Worm (Caenorhabditis elegans): ENCODE data around the gene R13A5.11.

Gene R13A5.11

DNA sequence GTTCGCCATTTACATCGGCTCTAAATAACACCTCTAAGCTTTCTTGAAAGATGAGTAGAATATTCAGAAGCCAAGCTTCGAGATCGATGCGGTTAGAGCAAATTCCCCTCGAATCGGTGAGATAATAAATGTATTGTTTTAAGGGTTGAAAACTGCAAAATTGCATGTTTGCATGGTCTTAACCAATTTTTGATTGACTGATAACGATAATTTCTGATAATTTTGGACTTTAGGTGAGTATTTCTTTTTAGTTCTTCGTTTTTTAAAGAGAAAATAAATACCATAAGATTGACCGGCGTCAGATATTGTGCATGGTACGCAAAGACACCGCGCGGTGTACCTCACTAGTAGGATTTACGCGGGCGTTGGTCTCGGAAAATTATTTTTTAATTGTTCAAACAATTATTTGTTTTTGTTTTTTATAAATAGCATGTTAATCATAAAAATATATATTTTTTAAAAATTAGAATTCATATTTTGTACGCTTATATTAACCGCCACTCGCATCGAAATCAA is 8.9 kb downstream of the R13A5.11 start, which contains the start of gene cup-5:
TSS of gene cup-5 (plus strand) at position 51 of the 516 bp plus-strand sequence.
- no peak for TF ChIP-seq zip-8 (tag; optimal IDR thresholded peaks at IDR 0.05)
- no peak for TF ChIP-seq hlh-1 (tag; optimal IDR thresholded peaks at IDR 0.05)
- peak; percentile 67 for TF ChIP-seq lsy-2 (tag; optimal IDR thresholded peaks at IDR 0.05)
- no peak for TF ChIP-seq drap-1 (GFP tag; optimal IDR thresholded peaks at IDR 0.05)
- TF ChIP-seq bed-3 (GFP tag; optimal IDR thresholded peaks at IDR 0.05) = no peak
- TF ChIP-seq cnd-1 (tag; optimal IDR thresholded peaks at IDR 0.05) = no peak
- peak; percentile 29 for TF ChIP-seq mep-1 (tag; optimal IDR thresholded peaks at IDR 0.05)
- no peak for TF ChIP-seq mab-5 (tag; optimal IDR thresholded peaks at IDR 0.05)
- TF ChIP-seq snpc-4 (tag; optimal IDR thresholded peaks at IDR 0.05) = no peak
- TF ChIP-seq elt-3 (tag; optimal IDR thresholded peaks at IDR 0.05) = no peak
- no peak for TF ChIP-seq unc-39 (tag; optimal IDR thresholded peaks at IDR 0.05)

ce11 chrIII:7582885-7583284 is 10.2 kb downstream of the R13A5.11 start, which contains the start of gene R13A5.10:
Gene R13A5.10, minus strand, starts transcription at chrIII:7582985.
- TF ChIP-seq ceh-83 (GFP tag; optimal IDR thresholded peaks at IDR 0.05) (no peak), ces-1 (GFP tag; optimal IDR thresholded peaks at IDR 0.05) (no peak), lin-32 (GFP tag; optimal IDR thresholded peaks at IDR 0.05) (no peak), unc-120 (tag; optimal IDR thresholded peaks at IDR 0.05; ENCODE audit: poor library complexity, severe bottlenecking) (no peak), drap-1 (GFP tag; optimal IDR thresholded peaks at IDR 0.05) (no peak), unc-62 (GFP tag; optimal IDR thresholded peaks at IDR 0.05) (no peak), nhr-76 (tag; optimal IDR thresholded peaks at IDR 0.05) (no peak), ham-2 (GFP tag; optimal IDR thresholded peaks at IDR 0.05) (no peak), M03D4.4 (tag; optimal IDR thresholded peaks at IDR 0.05) (no peak), lin-13 (tag; optimal IDR thresholded peaks at IDR 0.05) (no peak), ztf-11 (tag; optimal IDR thresholded peaks at IDR 0.05) (no peak), hlh-1 (tag; optimal IDR thresholded peaks at IDR 0.05) (no peak), tbx-8 (GFP tag; optimal IDR thresholded peaks at IDR 0.05) (no peak), nhr-28 (tag; optimal IDR thresholded peaks at IDR 0.05) (no peak), zip-8 (tag; optimal IDR thresholded peaks at IDR 0.05) (no peak), sptf-1 (tag; optimal IDR thresholded peaks at IDR 0.05) (no peak)

ce11 chrIII:7580586-7580985 is 12.5 kb downstream of the R13A5.11 start:
- peak; percentile 30 for TF ChIP-seq ces-1 (GFP tag; optimal IDR thresholded peaks at IDR 0.05)
- no peak for TF ChIP-seq hlh-1 (tag; optimal IDR thresholded peaks at IDR 0.05)

ce11 chrIII:7579324-7579723 is 13.8 kb downstream of the R13A5.11 start, which contains the start of gene mfsd-6:
Gene mfsd-6, minus strand, starts transcription at chrIII:7579411.
- TF ChIP-seq nhr-76 (tag; optimal IDR thresholded peaks at IDR 0.05) = no peak
- TF ChIP-seq blmp-1 (tag; optimal IDR thresholded peaks at IDR 0.05) = no peak
- TF ChIP-seq nhr-237 (tag; optimal IDR thresholded peaks at IDR 0.05) = no peak
- no peak for TF ChIP-seq ceh-43 (GFP tag; optimal IDR thresholded peaks at IDR 0.05)
- no peak for TF ChIP-seq sptf-1 (tag; optimal IDR thresholded peaks at IDR 0.05)
- no peak for TF ChIP-seq pha-4 (tag; optimal IDR thresholded peaks at IDR 0.05)
- TF ChIP-seq unc-62 (GFP tag; optimal IDR thresholded peaks at IDR 0.05) = no peak
- TF ChIP-seq zip-8 (tag; optimal IDR thresholded peaks at IDR 0.05) = no peak
- no peak for TF ChIP-seq ceh-83 (GFP tag; optimal IDR thresholded peaks at IDR 0.05)
- TF ChIP-seq ham-2 (GFP tag; optimal IDR thresholded peaks at IDR 0.05) = no peak

DNA sequence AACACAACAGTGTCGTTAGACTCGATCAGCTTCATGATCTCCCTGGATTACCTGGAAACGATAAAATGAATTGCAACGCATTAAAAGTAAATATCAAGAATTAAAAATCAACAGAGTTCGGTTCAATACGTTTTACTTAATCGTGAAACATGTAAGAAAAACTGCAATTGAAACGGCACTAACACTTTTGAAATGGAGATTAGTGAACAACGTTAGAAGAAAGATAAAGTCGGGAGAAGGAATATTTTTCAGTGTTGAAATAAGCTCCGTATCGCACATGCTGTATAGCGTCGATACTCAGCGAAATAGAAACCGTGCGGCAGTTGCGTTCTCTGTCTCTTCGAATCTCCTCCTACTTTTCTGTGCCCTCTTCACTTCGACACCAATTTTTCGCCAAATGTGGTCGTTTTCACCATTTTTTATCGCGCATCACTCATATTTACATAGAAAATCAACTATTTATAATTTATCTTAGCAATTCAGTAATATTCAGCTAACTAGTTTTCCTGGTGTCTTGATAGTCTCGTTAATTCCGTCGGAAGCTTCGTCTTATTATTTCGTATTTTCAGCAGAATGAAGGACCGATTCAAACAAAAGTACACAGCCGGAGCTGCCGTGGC is 20.2 kb downstream of the R13A5.11 start, which contains the start of the genes rpl-9 and lpd-7:
TSS of gene rpl-9 (minus strand) at position 51 of the 620 bp plus-strand sequence.
TSS of gene lpd-7 (plus strand) at position 570 of the 620 bp plus-strand sequence.
- TF ChIP-seq tbx-8 (GFP tag; optimal IDR thresholded peaks at IDR 0.05) = no peak
- peak; percentile 75 for TF ChIP-seq pha-4 (tag; optimal IDR thresholded peaks at IDR 0.05)
- no peak for TF ChIP-seq drap-1 (GFP tag; optimal IDR thresholded peaks at IDR 0.05)
- peak; percentile 72 for TF ChIP-seq nhr-237 (tag; optimal IDR thresholded peaks at IDR 0.05)
- no peak for TF ChIP-seq bed-3 (GFP tag; optimal IDR thresholded peaks at IDR 0.05)
- TF ChIP-seq ces-1 (GFP tag; optimal IDR thresholded peaks at IDR 0.05) = peak; percentile 49
- TF ChIP-seq hlh-1 (tag; optimal IDR thresholded peaks at IDR 0.05) = peak; percentile 75
- no peak for TF ChIP-seq mls-2 (tag; optimal IDR thresholded peaks at IDR 0.05)
- TF ChIP-seq ham-2 (GFP tag; optimal IDR thresholded peaks at IDR 0.05) = peak; percentile 28
- no peak for TF ChIP-seq nhr-2 (tag; optimal IDR thresholded peaks at IDR 0.05)
- TF ChIP-seq lin-13 (tag; optimal IDR thresholded peaks at IDR 0.05) = peak; percentile 72
- peak; percentile 18 for TF ChIP-seq elt-3 (tag; optimal IDR thresholded peaks at IDR 0.05)
- TF ChIP-seq blmp-1 (tag; optimal IDR thresholded peaks at IDR 0.05) = no peak
- peak; percentile 21 for TF ChIP-seq mab-5 (tag; optimal IDR thresholded peaks at IDR 0.05)
- TF ChIP-seq nhr-12 (tag; optimal IDR thresholded peaks at IDR 0.05) = no peak
- TF ChIP-seq ztf-11 (tag; optimal IDR thresholded peaks at IDR 0.05) = no peak
- no peak for TF ChIP-seq zip-8 (tag; optimal IDR thresholded peaks at IDR 0.05)
- TF ChIP-seq lsy-2 (tag; optimal IDR thresholded peaks at IDR 0.05) = peak; percentile 84
- no peak for TF ChIP-seq elt-1 (tag; optimal IDR thresholded peaks at IDR 0.05; ENCODE audit: borderline replicate concordance, insufficient read depth)
- TF ChIP-seq unc-120 (tag; optimal IDR thresholded peaks at IDR 0.05; ENCODE audit: poor library complexity, severe bottlenecking) = peak; percentile 61
- no peak for TF ChIP-seq M03D4.4 (tag; optimal IDR thresholded peaks at IDR 0.05)
- peak; percentile 33 for TF ChIP-seq ceh-39 (tag; optimal IDR thresholded peaks at IDR 0.05)
- no peak for TF ChIP-seq snpc-4 (tag; optimal IDR thresholded peaks at IDR 0.05)
- TF ChIP-seq unc-62 (GFP tag; optimal IDR thresholded peaks at IDR 0.05) = peak; percentile 63
- TF ChIP-seq nhr-28 (tag; optimal IDR thresholded peaks at IDR 0.05) = no peak
- TF ChIP-seq sem-2 (GFP tag; optimal IDR thresholded peaks at IDR 0.05) = no peak
- no peak for TF ChIP-seq flh-1 (GFP tag; optimal IDR thresholded peaks at IDR 0.05)
- peak; percentile 32 for TF ChIP-seq sptf-1 (tag; optimal IDR thresholded peaks at IDR 0.05)
- peak; percentile 95 for TF ChIP-seq mep-1 (tag; optimal IDR thresholded peaks at IDR 0.05)
- TF ChIP-seq cnd-1 (tag; optimal IDR thresholded peaks at IDR 0.05) = no peak
- TF ChIP-seq lin-32 (GFP tag; optimal IDR thresholded peaks at IDR 0.05) = peak; percentile 2
- TF ChIP-seq ceh-83 (GFP tag; optimal IDR thresholded peaks at IDR 0.05) = no peak

Measured in whole organism, mixed stage, embryonic.